Fruit fly (Drosophila melanogaster): ENCODE results near the gene Zw10.

Zw10 gene

dm6 chrX:2619651-2620050 lies 15.7 kb downstream of the Zw10 start, which contains the start of the genes Tsp3A and Seipin (continued):
- TF ChIP-seq CG11902 (GFP tag; optimal IDR thresholded peaks at IDR 0.05) (no peak), CG11762 (GFP tag; optimal IDR thresholded peaks at IDR 0.05; ENCODE audit: insufficient read depth) (peak; percentile 75), Met (GFP tag; optimal IDR thresholded peaks at IDR 0.05) (no peak), CG34406 (GFP tag; optimal IDR thresholded peaks at IDR 0.05) (peak; percentile 73), CG3032 (tag; optimal IDR thresholded peaks at IDR 0.05) (peak; percentile 68), CG8119 (GFP tag; IDR thresholded peaks at IDR 0.05) (peak; percentile 75; the same call in 2 of the 3 replicates), dsx (GFP tag; optimal IDR thresholded peaks at IDR 0.05; ENCODE audit: poor library complexity, severe bottlenecking) (peak; percentile 72), Eip78C (GFP tag) (peak; percentile 94), CG6276 (GFP tag; optimal IDR thresholded peaks at IDR 0.05) (peak; percentile 91), Hr39 (GFP tag; optimal IDR thresholded peaks at IDR 0.05) (peak; percentile 81), Hr4 (GFP tag; optimal IDR thresholded peaks at IDR 0.05) (no peak), Ets96B (tag; optimal IDR thresholded peaks at IDR 0.05) (peak; percentile 77), CG4318 (GFP tag; optimal IDR thresholded peaks at IDR 0.05) (no peak), CG6163 (GFP tag; IDR thresholded peaks at IDR 0.05) (peak; percentile 94), Eip93F (GFP tag; optimal IDR thresholded peaks at IDR 0.05) (peak; percentile 57), spab (GFP tag; optimal IDR thresholded peaks at IDR 0.05) (peak; percentile 76), Sox102F (GFP tag; optimal IDR thresholded peaks at IDR 0.05) (no peak), fd85E (GFP tag; optimal IDR thresholded peaks at IDR 0.05) (peak; percentile 45), CG11294 (GFP tag; IDR thresholded peaks at IDR 0.05) (peak; percentile 81), Smox (GFP tag; optimal IDR thresholded peaks at IDR 0.05) (peak; percentile 82), fd59A (GFP tag; optimal IDR thresholded peaks at IDR 0.05) (peak; percentile 45), achi (GFP tag; optimal IDR thresholded peaks at IDR 0.05) (peak; percentile 74), OdsH (GFP tag; optimal IDR thresholded peaks at IDR 0.05) (peak; percentile 75), Blimp-1 (GFP tag; optimal IDR thresholded peaks at IDR 0.05) (no peak)

dm6 chrX:2624525-2625006 lies 20.6 kb downstream of the Zw10 start, which contains the start of the genes brv3 and Pi4KIIIalpha:
TSS of gene brv3 (minus strand) at chrX:2624575.
TSS of gene Pi4KIIIalpha (plus strand) at chrX:2624804.
- TF ChIP-seq acj6 (GFP tag; optimal IDR thresholded peaks at IDR 0.05) (no peak), CG32006 (GFP tag; optimal IDR thresholded peaks at IDR 0.05) (no peak), CG7368 (GFP tag; optimal IDR thresholded peaks at IDR 0.05) (no peak), Smox (GFP tag; optimal IDR thresholded peaks at IDR 0.05) (no peak), CG6163 (GFP tag; IDR thresholded peaks at IDR 0.05) (0 out of 3 replicates have a peak, but pooled peaks have one; percentile 26)

DNA sequence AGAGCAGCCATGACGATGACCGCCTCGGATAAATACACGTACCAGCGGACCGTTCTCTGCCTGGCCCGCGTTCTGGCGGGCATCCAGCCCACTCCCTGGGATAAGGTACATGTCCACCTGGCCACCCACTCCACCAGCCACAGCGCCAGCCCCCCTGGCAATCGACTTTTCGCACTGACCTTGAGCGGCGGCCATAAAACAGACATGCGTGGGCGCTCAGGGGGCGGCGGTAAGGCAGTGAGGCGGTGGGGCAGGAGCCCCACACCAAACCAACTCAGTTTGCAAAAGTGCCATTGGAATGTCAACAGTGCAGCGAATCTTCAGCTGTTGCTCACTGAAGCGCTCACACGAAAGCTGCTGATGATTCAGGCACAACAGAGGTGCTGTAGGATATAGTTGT lies 21.0 kb downstream of the Zw10 start:
- TF ChIP-seq lz (GFP tag; optimal IDR thresholded peaks at IDR 0.05) (no peak), Sox102F (GFP tag; optimal IDR thresholded peaks at IDR 0.05) (no peak), dac (GFP tag; optimal IDR thresholded peaks at IDR 0.05) (no peak), fd59A (GFP tag; optimal IDR thresholded peaks at IDR 0.05) (no peak), Hr38 (GFP tag; optimal IDR thresholded peaks at IDR 0.05) (no peak), vri (GFP tag; optimal IDR thresholded peaks at IDR 0.05) (no peak)

- TF ChIP-seq ss (GFP tag; optimal IDR thresholded peaks at IDR 0.05) (peak in 1 of 2 experiments; percentile 21), dsx (GFP tag; optimal IDR thresholded peaks at IDR 0.05; ENCODE audit: poor library complexity, severe bottlenecking) (no peak), fkh (GFP tag; optimal IDR thresholded peaks at IDR 0.05) (no peak), CG6163 (GFP tag; IDR thresholded peaks at IDR 0.05) (no peak), CG9139 (GFP tag; optimal IDR thresholded peaks at IDR 0.05) (no peak), Lpt (GFP tag; optimal IDR thresholded peaks at IDR 0.05) (no peak), Hr38 (GFP tag; optimal IDR thresholded peaks at IDR 0.05) (no peak), net (GFP tag; optimal IDR thresholded peaks at IDR 0.05) (peak; percentile 21), CG10669 (GFP tag; optimal IDR thresholded peaks at IDR 0.05) (no peak), CG15336 (GFP tag; IDR thresholded peaks at IDR 0.05) (0 out of 2 replicates have a peak, but pooled peaks have one; percentile 27), Eip75B (GFP tag; optimal IDR thresholded peaks at IDR 0.05) (no peak), achi (GFP tag; optimal IDR thresholded peaks at IDR 0.05) (no peak), cyc (GFP tag; optimal IDR thresholded peaks at IDR 0.05) (no peak), Smox (GFP tag; optimal IDR thresholded peaks at IDR 0.05) (no peak), fd59A (GFP tag; optimal IDR thresholded peaks at IDR 0.05) (no peak), CG11762 (GFP tag; optimal IDR thresholded peaks at IDR 0.05; ENCODE audit: insufficient read depth) (no peak), CG8632 (GFP tag; optimal IDR thresholded peaks at IDR 0.05) (no peak), dac (GFP tag; optimal IDR thresholded peaks at IDR 0.05) (no peak), CG3032 (tag; optimal IDR thresholded peaks at IDR 0.05) (peak; percentile 9), Sox14 (GFP tag; optimal IDR thresholded peaks at IDR 0.05) (no peak), Gug (GFP tag; IDR thresholded peaks at IDR 0.05) (no peak; the same call in 1 of the 2 replicates)
These were observed 30.1 kb downstream of the Zw10 start, which contains the start of gene sgg for dm6 chrX:2633847-2634776. TSS of gene sgg (plus strand) at chrX:2633952.

Data from whole organism, prepupa.